Fruit fly (Drosophila melanogaster): ENCODE data around the gene crim.

Gene crim

dm6 chr3L:11691203-11691797 lies 19.9 kb downstream of the crim start, which contains the start of the genes Pldn and CG14135:
Pldn (minus strand) TSS chr3L:11691399.
CG14135 (plus strand) TSS chr3L:11691571.
- TF ChIP-seq tap (tag; optimal IDR thresholded peaks at IDR 0.05), result no peak
- TF ChIP-seq CG18619 (GFP tag; optimal IDR thresholded peaks at IDR 0.05), result no peak
- no peak for TF ChIP-seq slbo (GFP tag; IDR thresholded peaks at IDR 0.05)
- no peak for TF ChIP-seq kni (GFP tag; optimal IDR thresholded peaks at IDR 0.05)
- peak; percentile 16 for TF ChIP-seq CG2712 (tag; optimal IDR thresholded peaks at IDR 0.05)
- no peak for TF ChIP-seq chinmo (GFP tag; IDR thresholded peaks at IDR 0.05; ENCODE audit: partially characterized antibody)
- no peak for TF ChIP-seq aop (GFP tag; IDR thresholded peaks at IDR 0.05)
- TF ChIP-seq CG2199 (GFP tag; IDR thresholded peaks at IDR 0.05), result no peak
- TF ChIP-seq tgo (GFP tag; IDR thresholded peaks at IDR 0.05), result no peak
- no peak for TF ChIP-seq bowl (GFP tag; IDR thresholded peaks at IDR 0.05)
- TF ChIP-seq sc (optimal IDR thresholded peaks at IDR 0.05), result no peak
- no peak for TF ChIP-seq sc (GFP tag; optimal IDR thresholded peaks at IDR 0.05)
- no peak for TF ChIP-seq CG12071 (GFP tag; optimal IDR thresholded peaks at IDR 0.05)
- TF ChIP-seq CG2129 (GFP tag; IDR thresholded peaks at IDR 0.05; ENCODE audit: partially characterized antibody), result no peak
- TF ChIP-seq ato (GFP tag; IDR thresholded peaks at IDR 0.05; ENCODE audit: partially characterized antibody), result no peak
- TF ChIP-seq pho (GFP tag; optimal IDR thresholded peaks at IDR 0.05), result no peak
- TF ChIP-seq CG12299 (tag; optimal IDR thresholded peaks at IDR 0.05), result no peak
- no peak for TF ChIP-seq crol (GFP tag; IDR thresholded peaks at IDR 0.05)
- TF ChIP-seq tup (GFP tag; optimal IDR thresholded peaks at IDR 0.05), result no peak
- no peak for TF ChIP-seq CG4820 (GFP tag; optimal IDR thresholded peaks at IDR 0.05)
- no peak for TF ChIP-seq CG10462 (GFP tag; optimal IDR thresholded peaks at IDR 0.05)
- no peak for TF ChIP-seq Nf-YB (GFP tag; optimal IDR thresholded peaks at IDR 0.05)
- TF ChIP-seq CG3726 (GFP tag; IDR thresholded peaks at IDR 0.05), result no peak
- TF ChIP-seq HLH3B (GFP tag; IDR thresholded peaks at IDR 0.05), result no peak
- TF ChIP-seq croc (GFP tag; conservative IDR thresholded peaks at IDR 0.05), result no peak
- TF ChIP-seq CG15011 (GFP tag; optimal IDR thresholded peaks at IDR 0.05), result no peak
- no peak for TF ChIP-seq CG32532 (GFP tag; IDR thresholded peaks at IDR 0.05)
- no peak for TF ChIP-seq CG17568 (GFP tag; optimal IDR thresholded peaks at IDR 0.05)
- no peak for TF ChIP-seq Hmr (GFP tag; optimal IDR thresholded peaks at IDR 0.05)
- TF ChIP-seq tna (GFP tag; IDR thresholded peaks at IDR 0.05; ENCODE audit: partially characterized antibody), result no peak
- TF ChIP-seq zfh2 (GFP tag; optimal IDR thresholded peaks at IDR 0.05), result no peak
- TF ChIP-seq nerfin-1 (tag; optimal IDR thresholded peaks at IDR 0.05), result no peak
- TF ChIP-seq Bteb2 (GFP tag; optimal IDR thresholded peaks at IDR 0.05), result no peak
- no peak for TF ChIP-seq onecut (GFP tag; IDR thresholded peaks at IDR 0.05)
- TF ChIP-seq zen (tag; optimal IDR thresholded peaks at IDR 0.05), result peak; percentile 37
- TF ChIP-seq Trl (optimal IDR thresholded peaks at IDR 0.05), result no peak
- no peak for TF ChIP-seq Trl (GFP tag; optimal IDR thresholded peaks at IDR 0.05)
- TF ChIP-seq repo (GFP tag; optimal IDR thresholded peaks at IDR 0.05), result no peak
- no peak for TF ChIP-seq HLHmδ (GFP tag; optimal IDR thresholded peaks at IDR 0.05)
- TF ChIP-seq CG5245 (GFP tag; optimal IDR thresholded peaks at IDR 0.05), result no peak
- TF ChIP-seq D19A (tag; optimal IDR thresholded peaks at IDR 0.05), result no peak
- no peak for TF ChIP-seq ewg (GFP tag; optimal IDR thresholded peaks at IDR 0.05)
- no peak for TF ChIP-seq Antp (GFP tag; optimal IDR thresholded peaks at IDR 0.05)
- TF ChIP-seq CG1792 (GFP tag; optimal IDR thresholded peaks at IDR 0.05), result no peak
- no peak for TF ChIP-seq Hey (tag; optimal IDR thresholded peaks at IDR 0.05)
- no peak for TF ChIP-seq CG6765 (GFP tag; optimal IDR thresholded peaks at IDR 0.05)
- no peak for TF ChIP-seq CG2889 (GFP tag; IDR thresholded peaks at IDR 0.05)
- peak in 1 of 2 experiments; percentile 29 for TF ChIP-seq insv (GFP tag; optimal IDR thresholded peaks at IDR 0.05)
- TF ChIP-seq CG17912 (GFP tag; optimal IDR thresholded peaks at IDR 0.05), result no peak
- no peak for TF ChIP-seq pum (GFP tag; optimal IDR thresholded peaks at IDR 0.05)
- no peak for TF ChIP-seq tin (GFP tag; optimal IDR thresholded peaks at IDR 0.05)
- no peak for TF ChIP-seq esg (GFP tag; conservative IDR thresholded peaks at IDR 0.05)

Data from whole organism, embryonic.